Worm (Caenorhabditis elegans) whole organism, L2 larva: ENCODE measurements around the gene W03H9.1.

Experiments used
- C34F6.9 ChIP-seq: fragments of 150-350 bp; optimal IDR thresholded peaks from 2 replicates; lab custom pipeline; 2014; ENCODE audit warnings: missing biosample characterization, missing genetic modification characterization
- F13H6.1 ChIP-seq: sonication (generic microtip); optimal IDR thresholded peaks from 2 replicates; lab custom pipeline; 2016; ENCODE audit warnings: missing genetic modification characterization, missing compliant biosample characterization
- ZK546.5 ChIP-seq: sonication (generic microtip); optimal IDR thresholded peaks from 2 replicates; lab custom pipeline; 2017; ENCODE audit warnings: missing biosample characterization, missing genetic modification characterization
- aly-2 ChIP-seq: fragments of 150-350 bp; optimal IDR thresholded peaks from 2 replicates; lab custom pipeline; 2014; ENCODE audit warnings: missing biosample characterization, missing genetic modification characterization
- ama-1 ChIP-seq: fragments of 150-350 bp; optimal IDR thresholded peaks from 2 replicates; lab custom pipeline; 2018; ENCODE audit warnings: inconsistent platforms
- blmp-1 ChIP-seq: sonication (generic microtip); optimal IDR thresholded peaks from 2 replicates; lab custom pipeline; 2017; ENCODE audit warnings: missing genetic modification characterization, mild to moderate bottlenecking, missing compliant biosample characterization, antibody characterized with exemption, moderate library complexity; ENCODE audit not compliant: insufficient read depth
- ceh-16 ChIP-seq: fragments of 150-350 bp; optimal IDR thresholded peaks from 2 replicates; lab custom pipeline; 2014; ENCODE audit warnings: missing biosample characterization, missing genetic modification characterization
- ceh-82 ChIP-seq: fragments of 150-350 bp; optimal IDR thresholded peaks from 2 replicates; lab custom pipeline; 2014; ENCODE audit warnings: missing biosample characterization, missing genetic modification characterization
- crh-2 ChIP-seq: sonication (generic microtip); optimal IDR thresholded peaks from 2 replicates; lab custom pipeline; 2017; ENCODE audit warnings: missing biosample characterization, missing genetic modification characterization
- dmd-4 ChIP-seq: sonication (generic microtip); optimal IDR thresholded peaks from 2 replicates; lab custom pipeline; 2017; ENCODE audit warnings: missing biosample characterization, missing genetic modification characterization
- elt-1 ChIP-seq: fragments of 150-350 bp; optimal IDR thresholded peaks from 2 replicates; lab custom pipeline; 2014; ENCODE audit warnings: missing biosample characterization, missing genetic modification characterization
- elt-3 ChIP-seq: sonication (generic microtip); optimal IDR thresholded peaks from 2 replicates; lab custom pipeline; 2017; ENCODE audit warnings: missing biosample characterization, missing genetic modification characterization
- gmeb-1 ChIP-seq: fragments of 150-350 bp; optimal IDR thresholded peaks from 2 replicates; lab custom pipeline; 2014; ENCODE audit warnings: missing biosample characterization, missing genetic modification characterization
- lin-11 ChIP-seq: fragments of 150-350 bp; sonication (generic microtip); optimal IDR thresholded peaks from 2 replicates; lab custom pipeline; 2014; ENCODE audit warnings: missing biosample characterization, missing genetic modification characterization, inconsistent platforms, mixed read lengths
- lin-13 ChIP-seq: fragments of 150-350 bp; optimal IDR thresholded peaks from 2 replicates; lab custom pipeline; 2014; ENCODE audit warnings: missing biosample characterization, missing genetic modification reagents, missing genetic modification characterization
- lin-39 ChIP-seq: fragments of 150-350 bp; optimal IDR thresholded peaks from 2 replicates; lab custom pipeline; 2014; ENCODE audit warnings: missing biosample characterization, missing genetic modification reagents, missing genetic modification characterization
- lsy-2 ChIP-seq, 2 experiments: fragments of 150-350 bp in 1 of 2; sonication (generic microtip) in 1 of 2; optimal IDR thresholded peaks; 2 replicates each; lab custom pipeline; 2014 to 2017; ENCODE audit warnings: missing biosample characterization in 2 of 2, missing genetic modification characterization in 2 of 2
- mab-5 ChIP-seq: fragments of 150-350 bp; optimal IDR thresholded peaks from 2 replicates; lab custom pipeline; 2014; ENCODE audit warnings: missing biosample characterization, missing genetic modification characterization
- nhr-10 ChIP-seq: sonication (generic microtip); optimal IDR thresholded peaks from 2 replicates; lab custom pipeline; 2017; ENCODE audit warnings: missing biosample characterization, missing genetic modification characterization
- nhr-129 ChIP-seq: fragments of 150-350 bp; optimal IDR thresholded peaks from 2 replicates; lab custom pipeline; 2014; ENCODE audit warnings: missing biosample characterization, missing genetic modification characterization
- nhr-237 ChIP-seq: fragments of 150-350 bp; optimal IDR thresholded peaks from 2 replicates; lab custom pipeline; 2014; ENCODE audit warnings: missing biosample characterization, missing genetic modification characterization
- nhr-25 ChIP-seq: fragments of 150-350 bp; sonication (generic microtip); optimal IDR thresholded peaks from 3 replicates; lab custom pipeline; 2014; ENCODE audit warnings: missing biosample characterization, missing genetic modification characterization
- nhr-77 ChIP-seq: fragments of 150-350 bp; optimal IDR thresholded peaks from 2 replicates; lab custom pipeline; 2014; ENCODE audit warnings: missing biosample characterization, missing genetic modification characterization
- peb-1 ChIP-seq: fragments of 150-350 bp; optimal IDR thresholded peaks from 2 replicates; lab custom pipeline; 2014; ENCODE audit warnings: missing biosample characterization, missing genetic modification characterization
- sma-3 ChIP-seq: sonication (generic microtip); optimal IDR thresholded peaks from 2 replicates; lab custom pipeline; 2016; ENCODE audit warnings: missing genetic modification reagents, missing genetic modification characterization, missing compliant biosample characterization
- unc-39 ChIP-seq: fragments of 150-350 bp; optimal IDR thresholded peaks from 2 replicates; lab custom pipeline; 2014; ENCODE audit warnings: missing biosample characterization, missing genetic modification characterization
- unc-55 ChIP-seq: fragments of 150-350 bp; sonication (generic microtip); optimal IDR thresholded peaks from 3 replicates; lab custom pipeline; 2014; ENCODE audit warnings: missing biosample characterization, missing genetic modification reagents, missing genetic modification characterization
- unc-62 ChIP-seq: fragments of 150-350 bp; optimal IDR thresholded peaks from 2 replicates; lab custom pipeline; 2014; ENCODE audit warnings: missing biosample characterization, missing genetic modification reagents, missing genetic modification characterization
- ztf-1 ChIP-seq: fragments of 200-800 bp; sonication (Bioruptor generic); conservative IDR thresholded peaks from 2 replicates; pipeline ENCODE4 v1.3.6; 2022; ENCODE audit warnings: missing genetic modification characterization, missing compliant biosample characterization
- ztf-4 ChIP-seq: fragments of 150-350 bp; optimal IDR thresholded peaks from 2 replicates; lab custom pipeline; 2014; ENCODE audit warnings: missing biosample characterization, missing genetic modification characterization

Gene W03H9.1

ce11 chrII:14102112-14102511 is 47.8 kb downstream of the W03H9.1 start:
- TF ChIP-seq peb-1, result no peak
- TF ChIP-seq blmp-1 (tag; lab: Kevin White, UChicago), result no peak
- TF ChIP-seq dmd-4, result no peak
- peak; percentile 30 for TF ChIP-seq unc-55 (GFP tag; lab: Kevin White, UChicago)
- no peak for TF ChIP-seq ZK546.5 (tag; lab: Kevin White, UChicago)
- TF ChIP-seq nhr-237 (tag; lab: Kevin White, UChicago), result no peak
- TF ChIP-seq crh-2, result no peak
- peak; percentile 53 for TF ChIP-seq C34F6.9
- peak in 1 of 2 experiments; percentile 11 for TF ChIP-seq lsy-2 (tag; optimal IDR thresholded peaks at IDR 0.05; lab: Kevin White, UChicago)
- TF ChIP-seq mab-5 (tag; lab: Kevin White, UChicago), result no peak
- no peak for TF ChIP-seq F13H6.1 (tag; lab: Kevin White, UChicago)
- no peak for TF ChIP-seq unc-39 (tag; lab: Kevin White, UChicago)

- TF ChIP-seq blmp-1 (tag; lab: Kevin White, UChicago), result no peak
- TF ChIP-seq ztf-1, result no peak
- no peak for TF ChIP-seq nhr-10 (tag; lab: Kevin White, UChicago)
- TF ChIP-seq ama-1 (lab: Kevin White, UChicago), result no peak
- no peak for TF ChIP-seq nhr-77 (tag; lab: Kevin White, UChicago)
- TF ChIP-seq sma-3 (GFP tag; lab: Kevin White, UChicago), result no peak
- no peak for TF ChIP-seq peb-1
- TF ChIP-seq ztf-4, result no peak
- TF ChIP-seq elt-1 (tag; lab: Kevin White, UChicago), result no peak
- TF ChIP-seq nhr-129 (tag; lab: Kevin White, UChicago), result no peak
- no peak for TF ChIP-seq unc-39 (tag; lab: Kevin White, UChicago)
- no peak for TF ChIP-seq ceh-16 (tag; lab: Kevin White, UChicago)
- TF ChIP-seq unc-62 (GFP tag; lab: Kevin White, UChicago), result no peak
- TF ChIP-seq lin-39 (tag; lab: Kevin White, UChicago), result no peak
- no peak for TF ChIP-seq lin-11 (tag; lab: Kevin White, UChicago)
- no peak for TF ChIP-seq dmd-4
Measured at ce11 chrII:14100963-14101362, 49.0 kb downstream of the W03H9.1 start, which contains the start of gene bkip-1. TSS of gene bkip-1 (plus strand) at chrII:14101263.

DNA sequence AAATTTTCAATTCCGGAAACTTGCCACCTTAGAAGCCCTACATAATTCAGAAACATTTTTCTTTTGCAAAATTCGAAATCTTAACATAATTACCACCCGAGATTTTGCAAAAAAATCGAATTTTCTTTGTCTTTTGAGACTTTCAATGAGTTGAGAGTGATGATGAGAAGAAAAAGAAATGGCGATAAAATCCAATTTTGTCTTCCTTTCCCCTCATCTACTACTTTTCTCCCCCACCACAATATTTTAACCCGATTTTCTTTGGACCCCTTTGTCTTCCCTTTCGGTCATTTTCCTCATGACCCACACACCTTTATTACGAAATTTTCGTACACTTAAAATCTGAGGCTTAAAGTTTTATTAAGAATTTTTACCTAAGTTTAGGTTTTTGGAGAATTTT is 51.6 kb downstream of the W03H9.1 start:
- TF ChIP-seq lin-13 (GFP tag; lab: Kevin White, UChicago) (no peak), nhr-77 (tag; lab: Kevin White, UChicago) (no peak), elt-3 (tag; lab: Kevin White, UChicago) (no peak), ceh-16 (tag; lab: Kevin White, UChicago) (no peak), unc-39 (tag; lab: Kevin White, UChicago) (no peak)

ce11 chrII:14097518-14097917 is 52.4 kb downstream of the W03H9.1 start, which contains the start of gene Y39G8C.2:
TSS of gene Y39G8C.2 (minus strand) at chrII:14097618.
- TF ChIP-seq ceh-16 (tag; lab: Kevin White, UChicago) (no peak), lin-39 (tag; lab: Kevin White, UChicago) (no peak), nhr-25 (no peak), gmeb-1 (tag; lab: Kevin White, UChicago) (no peak), ztf-4 (no peak), C34F6.9 (no peak), ceh-82 (tag; lab: Kevin White, UChicago) (no peak), nhr-10 (tag; lab: Kevin White, UChicago) (no peak), unc-55 (GFP tag; lab: Kevin White, UChicago) (no peak), aly-2 (tag; lab: Kevin White, UChicago) (no peak), crh-2 (no peak)
